Fruit fly (Drosophila melanogaster) whole organism: ENCODE measurements around the gene EloA.

ENCODE experiments used
- CG8478 ChIP-seq: fragments of >200 bp; optimal IDR thresholded peaks from 2 replicates; lab custom pipeline; 2018; ENCODE audit warnings: inconsistent platforms
- EcR ChIP-seq, 2 experiments: fragments of >200 bp; optimal IDR thresholded peaks; 2 replicates each; lab custom pipeline; 2017; ENCODE audit warnings: missing biosample characterization in 2 of 2, missing genetic modification characterization in 2 of 2, missing genetic modification reagents in 2 of 2
- pan ChIP-seq: fragments of >200 bp; optimal IDR thresholded peaks from 2 replicates; lab custom pipeline; 2017
- usp ChIP-seq: fragments of >200 bp; optimal IDR thresholded peaks from 2 replicates; lab custom pipeline; 2017; ENCODE audit warnings: missing biosample characterization, missing genetic modification characterization, mixed read lengths

dm6 chr3R:23284256-23284655 is 32.9 kb downstream of the EloA start:
- TF ChIP-seq pan (lab: Kevin White, UChicago) (no peak), CG8478 (lab: Kevin White, UChicago) (no peak), usp (no peak), EcR (GFP tag; optimal IDR thresholded peaks at IDR 0.05; lab: Kevin White, UChicago) (no peak)
